Worm (Caenorhabditis elegans) whole organism, mixed stage, embryonic: ENCODE results near the gene F55G11.1.

Experiments
- M03D4.4 ChIP-seq: sonication (generic microtip); optimal IDR thresholded peaks from 2 replicates; lab custom pipeline; 2017; ENCODE audit warnings: mild to moderate bottlenecking, missing genetic modification characterization, missing compliant biosample characterization
- bed-3 ChIP-seq: fragments of 200-800 bp; sonication (Bioruptor generic); optimal IDR thresholded peaks from 3 replicates; lab custom pipeline; 2018; ENCODE audit warnings: mild to moderate bottlenecking, missing genetic modification characterization, moderate library complexity, missing compliant biosample characterization
- blmp-1 ChIP-seq: fragments of 150-350 bp; optimal IDR thresholded peaks from 2 replicates; lab custom pipeline; 2014; ENCODE audit warnings: missing biosample characterization, missing genetic modification characterization
- ceh-39 ChIP-seq: fragments of 150-350 bp; optimal IDR thresholded peaks from 2 replicates; lab custom pipeline; 2014; ENCODE audit warnings: missing biosample characterization, missing genetic modification characterization
- ceh-43 ChIP-seq: fragments of 200-800 bp; sonication (Bioruptor generic); optimal IDR thresholded peaks from 2 replicates; lab custom pipeline; 2018; ENCODE audit warnings: mild to moderate bottlenecking, missing genetic modification characterization, moderate library complexity, missing compliant biosample characterization
- ceh-83 ChIP-seq: fragments of 200-800 bp; sonication (Bioruptor generic); optimal IDR thresholded peaks from 2 replicates; lab custom pipeline; 2018; ENCODE audit warnings: mild to moderate bottlenecking, missing genetic modification characterization, missing compliant biosample characterization
- ces-1 ChIP-seq: fragments of 150-350 bp; optimal IDR thresholded peaks from 2 replicates; lab custom pipeline; 2014; ENCODE audit warnings: missing biosample characterization, missing genetic modification reagents, missing genetic modification characterization
- elt-1 ChIP-seq: sonication (generic microtip); optimal IDR thresholded peaks from 2 replicates; lab custom pipeline; 2017; ENCODE audit warnings: missing genetic modification characterization, mild to moderate bottlenecking, missing compliant biosample characterization, antibody characterized with exemption, moderate library complexity, borderline replicate concordance; ENCODE audit not compliant: insufficient read depth
- elt-3 ChIP-seq: fragments of 150-350 bp; optimal IDR thresholded peaks from 2 replicates; lab custom pipeline; 2014; ENCODE audit warnings: missing biosample characterization, missing genetic modification characterization
- flh-1 ChIP-seq: fragments of 200-800 bp; sonication (Bioruptor generic); optimal IDR thresholded peaks from 2 replicates; lab custom pipeline; 2018; ENCODE audit warnings: mild to moderate bottlenecking, missing genetic modification characterization, moderate library complexity, missing compliant biosample characterization
- ham-2 ChIP-seq: fragments of 200-800 bp; sonication (Bioruptor generic); optimal IDR thresholded peaks from 2 replicates; lab custom pipeline; 2018; ENCODE audit warnings: mild to moderate bottlenecking, missing genetic modification characterization, missing compliant biosample characterization
- hlh-1 ChIP-seq: fragments of 150-350 bp; optimal IDR thresholded peaks from 2 replicates; lab custom pipeline; 2014; ENCODE audit warnings: missing biosample characterization, missing genetic modification reagents, missing genetic modification characterization
- lin-13 ChIP-seq: fragments of 150-350 bp; optimal IDR thresholded peaks from 2 replicates; lab custom pipeline; 2014; ENCODE audit warnings: missing biosample characterization, missing genetic modification characterization
- lin-32 ChIP-seq: fragments of 200-800 bp; sonication (Bioruptor generic); optimal IDR thresholded peaks from 2 replicates; lab custom pipeline; 2018; ENCODE audit warnings: mild to moderate bottlenecking, missing genetic modification characterization, missing compliant biosample characterization
- lsy-2 ChIP-seq: fragments of 150-350 bp; optimal IDR thresholded peaks from 2 replicates; lab custom pipeline; 2014; ENCODE audit warnings: missing biosample characterization, missing genetic modification characterization
- mab-5 ChIP-seq: fragments of 150-350 bp; optimal IDR thresholded peaks from 2 replicates; lab custom pipeline; 2014; ENCODE audit warnings: missing biosample characterization, missing genetic modification characterization
- mep-1 ChIP-seq: fragments of 150-350 bp; optimal IDR thresholded peaks from 2 replicates; lab custom pipeline; 2017; ENCODE audit warnings: missing biosample characterization, missing genetic modification reagents, missing genetic modification characterization, inconsistent platforms
- mls-2 ChIP-seq: sonication (generic microtip); optimal IDR thresholded peaks from 2 replicates; lab custom pipeline; 2016; ENCODE audit warnings: mild to moderate bottlenecking, missing genetic modification characterization, moderate library complexity, missing compliant biosample characterization
- nhr-237 ChIP-seq: fragments of 150-350 bp; optimal IDR thresholded peaks from 2 replicates; lab custom pipeline; 2014; ENCODE audit warnings: missing biosample characterization, missing genetic modification characterization
- nhr-28 ChIP-seq: fragments of 150-350 bp; optimal IDR thresholded peaks from 2 replicates; lab custom pipeline; 2014; ENCODE audit warnings: missing biosample characterization, missing genetic modification characterization
- nhr-76 ChIP-seq: sonication (generic microtip); optimal IDR thresholded peaks from 2 replicates; lab custom pipeline; 2017; ENCODE audit warnings: missing biosample characterization, missing genetic modification characterization
- pha-4 ChIP-seq: fragments of 150-350 bp; optimal IDR thresholded peaks from 2 replicates; lab custom pipeline; 2018; ENCODE audit warnings: missing biosample characterization, missing genetic modification reagents, missing genetic modification characterization
- sem-2 ChIP-seq: fragments of 200-800 bp; sonication (Bioruptor generic); optimal IDR thresholded peaks from 2 replicates; lab custom pipeline; 2018; ENCODE audit warnings: mild to moderate bottlenecking, missing genetic modification characterization, missing compliant biosample characterization
- snpc-4 ChIP-seq: fragments of 150-350 bp; optimal IDR thresholded peaks from 2 replicates; lab custom pipeline; 2014; ENCODE audit warnings: missing biosample characterization, missing genetic modification characterization
- sptf-1 ChIP-seq: sonication (generic microtip); optimal IDR thresholded peaks from 2 replicates; lab custom pipeline; 2017; ENCODE audit warnings: mild to moderate bottlenecking, missing genetic modification characterization, moderate library complexity, missing compliant biosample characterization
- tbx-8 ChIP-seq: fragments of 200-800 bp; sonication (Bioruptor generic); optimal IDR thresholded peaks from 2 replicates; lab custom pipeline; 2018; ENCODE audit warnings: mild to moderate bottlenecking, missing genetic modification characterization, moderate library complexity, missing compliant biosample characterization
- unc-120 ChIP-seq: sonication (generic microtip); optimal IDR thresholded peaks from 2 replicates; lab custom pipeline; 2017; ENCODE audit warnings: missing genetic modification characterization, missing compliant biosample characterization; ENCODE audit not compliant: poor library complexity, severe bottlenecking
- unc-62 ChIP-seq: fragments of 150-350 bp; optimal IDR thresholded peaks from 2 replicates; lab custom pipeline; 2014; ENCODE audit warnings: missing biosample characterization, missing genetic modification reagents, missing genetic modification characterization
- zip-8 ChIP-seq: fragments of 150-350 bp; optimal IDR thresholded peaks from 2 replicates; lab custom pipeline; 2014; ENCODE audit warnings: missing biosample characterization, missing genetic modification characterization
- ztf-11 ChIP-seq: fragments of 150-350 bp; optimal IDR thresholded peaks from 2 replicates; lab custom pipeline; 2014; ENCODE audit warnings: missing biosample characterization, missing genetic modification characterization

F55G11.1 gene

ce11 chrIV:12978307-12979036 is 32.1 kb upstream of the F55G11.1 start, which contains the start of gene K10D11.2:
K10D11.2 (plus strand) TSS chrIV:12978986.
- TF ChIP-seq ceh-43 (GFP tag; lab: Kevin White, UChicago) (no peak), ces-1 (GFP tag; lab: Kevin White, UChicago) (no peak), nhr-28 (tag; lab: Kevin White, UChicago) (no peak)

ce11 chrIV:12977650-12978049 is 31.3 kb upstream of the F55G11.1 start:
- no peak for TF ChIP-seq lin-32 (GFP tag; lab: Kevin White, UChicago)
- TF ChIP-seq ceh-83 (GFP tag; lab: Kevin White, UChicago): no peak
- no peak for TF ChIP-seq mls-2
- no peak for TF ChIP-seq sem-2 (GFP tag; lab: Kevin White, UChicago)
- TF ChIP-seq ham-2: no peak
- TF ChIP-seq lin-13 (tag; lab: Kevin White, UChicago): no peak
- TF ChIP-seq snpc-4 (tag; lab: Kevin White, UChicago): no peak

- no peak for TF ChIP-seq elt-1 (tag; lab: Kevin White, UChicago)
- TF ChIP-seq flh-1: no peak
- TF ChIP-seq unc-62 (GFP tag; lab: Kevin White, UChicago): no peak
- no peak for TF ChIP-seq mab-5 (tag; lab: Kevin White, UChicago)
- TF ChIP-seq, all 35 proteins: peak for 0
Observed at ce11 chrIV:12975981-12976380, 29.6 kb upstream of the F55G11.1 start, which contains the start of gene dod-17. dod-17 (plus strand) TSS chrIV:12976303.

ce11 chrIV:12973336-12973735 is 26.9 kb upstream of the F55G11.1 start, which contains the start of gene F55G11.4:
F55G11.4 (plus strand) TSS chrIV:12973624.
- TF ChIP-seq ham-2 (no peak), bed-3 (GFP tag; lab: Kevin White, UChicago) (no peak), pha-4 (tag; lab: Kevin White, UChicago) (no peak), nhr-76 (tag; lab: Kevin White, UChicago) (no peak), sem-2 (GFP tag; lab: Kevin White, UChicago) (no peak), flh-1 (no peak), ceh-83 (GFP tag; lab: Kevin White, UChicago) (no peak), snpc-4 (tag; lab: Kevin White, UChicago) (no peak), ztf-11 (tag; lab: Kevin White, UChicago) (no peak), sptf-1 (no peak), zip-8 (no peak), M03D4.4 (tag; lab: Kevin White, UChicago) (no peak), ceh-39 (tag; lab: Kevin White, UChicago) (no peak), hlh-1 (tag; lab: Kevin White, UChicago) (no peak), ceh-43 (GFP tag; lab: Kevin White, UChicago) (no peak), unc-62 (GFP tag; lab: Kevin White, UChicago) (no peak)
- TF ChIP-seq, all 35 proteins: peak for 0

ce11 chrIV:12972780-12973179 is 26.4 kb upstream of the F55G11.1 start:
- no peak for TF ChIP-seq unc-62 (GFP tag; lab: Kevin White, UChicago)
- TF ChIP-seq bed-3 (GFP tag; lab: Kevin White, UChicago): no peak
- no peak for TF ChIP-seq ceh-83 (GFP tag; lab: Kevin White, UChicago)
- TF ChIP-seq lsy-2 (tag; lab: Kevin White, UChicago): no peak
- TF ChIP-seq nhr-237 (tag; lab: Kevin White, UChicago): no peak
- TF ChIP-seq lin-32 (GFP tag; lab: Kevin White, UChicago): no peak
- no peak for TF ChIP-seq blmp-1 (tag; lab: Kevin White, UChicago)
- TF ChIP-seq snpc-4 (tag; lab: Kevin White, UChicago): no peak
- no peak for TF ChIP-seq elt-3 (tag; lab: Kevin White, UChicago)
- TF ChIP-seq unc-120 (tag; lab: Kevin White, UChicago): no peak
- TF ChIP-seq ztf-11 (tag; lab: Kevin White, UChicago): no peak
- TF ChIP-seq zip-8: no peak
- TF ChIP-seq tbx-8 (GFP tag; lab: Kevin White, UChicago): no peak
- TF ChIP-seq mep-1 (tag; lab: Kevin White, UChicago): no peak
- TF ChIP-seq mab-5 (tag; lab: Kevin White, UChicago): no peak
- no peak for TF ChIP-seq ceh-43 (GFP tag; lab: Kevin White, UChicago)
- TF ChIP-seq ceh-39 (tag; lab: Kevin White, UChicago): no peak
